Worm (Caenorhabditis elegans) whole organism, young adult: ENCODE data around the gene F58D12.1.

Experiments
- B0035.1 ChIP-seq: sonication (generic microtip); optimal IDR thresholded peaks from 2 replicates; lab custom pipeline; 2016; ENCODE audit warnings: missing genetic modification characterization, mild to moderate bottlenecking, missing compliant biosample characterization, missing genotype, missing genetic modification reagents
- B0261.1 ChIP-seq: sonication (generic microtip); optimal IDR thresholded peaks from 2 replicates; lab custom pipeline; 2016; ENCODE audit warnings: mild to moderate bottlenecking, missing genetic modification characterization, moderate library complexity, missing compliant biosample characterization
- F22D6.2 ChIP-seq: sonication (generic microtip); optimal IDR thresholded peaks from 2 replicates; lab custom pipeline; 2016; ENCODE audit warnings: mild to moderate bottlenecking, missing genetic modification characterization, missing compliant biosample characterization
- F37B4.10 ChIP-seq: fragments of 200-800 bp; sonication (Bioruptor generic); IDR thresholded peaks from 2 replicates; pipeline ENCODE4 v1.3.6; 2022; ENCODE audit warnings: missing genetic modification characterization, missing compliant biosample characterization
- F55B11.4 ChIP-seq: sonication (generic microtip); optimal IDR thresholded peaks from 2 replicates; lab custom pipeline; 2016; ENCODE audit warnings: missing compliant biosample characterization, missing genetic modification characterization, borderline replicate concordance; ENCODE audit not compliant: insufficient read depth
- F57A8.1 ChIP-seq: fragments of 200-800 bp; sonication (Bioruptor generic); optimal IDR thresholded peaks from 2 replicates; lab custom pipeline; 2018; ENCODE audit warnings: mild to moderate bottlenecking, missing genetic modification characterization, moderate library complexity, missing compliant biosample characterization
- K11D2.4 ChIP-seq: fragments of 200-800 bp; sonication (Bioruptor generic); IDR thresholded peaks from 2 replicates; pipeline ENCODE4 v1.3.6; 2022; ENCODE audit warnings: missing genetic modification reagents, missing genetic modification characterization, missing compliant biosample characterization
- T07F8.4 ChIP-seq: sonication (generic microtip); optimal IDR thresholded peaks from 2 replicates; lab custom pipeline; 2016; ENCODE audit warnings: mild to moderate bottlenecking, missing genetic modification characterization, moderate library complexity, missing compliant biosample characterization
- Y53G8AR.9 ChIP-seq: fragments of 200-800 bp; sonication (Bioruptor generic); conservative IDR thresholded peaks from 2 replicates; pipeline ENCODE4 v1.3.6; 2022; ENCODE audit warnings: missing genetic modification reagents, missing genetic modification characterization, missing compliant biosample characterization
- Y56A3A.18 ChIP-seq: fragments of 200-800 bp; sonication (Bioruptor generic); IDR thresholded peaks from 2 replicates; pipeline ENCODE4 v1.3.6; 2022; ENCODE audit warnings: missing genetic modification reagents, missing genetic modification characterization, missing compliant biosample characterization
- Y79H2A.3 ChIP-seq: fragments of 200-800 bp; sonication (Bioruptor generic); conservative IDR thresholded peaks from 2 replicates; pipeline ENCODE4 v1.3.6; 2022; ENCODE audit warnings: missing genetic modification reagents, missing genetic modification characterization, missing compliant biosample characterization
- aptf-2 ChIP-seq: fragments of 200-800 bp; sonication (Bioruptor generic); conservative IDR thresholded peaks from 2 replicates; pipeline ENCODE4 v1.3.6; 2022; ENCODE audit warnings: missing genetic modification reagents, missing genetic modification characterization, missing compliant biosample characterization
- aptf-3 ChIP-seq: fragments of 200-800 bp; sonication (Bioruptor generic); IDR thresholded peaks from 2 replicates; pipeline ENCODE4 v1.3.6; 2022; ENCODE audit warnings: missing genetic modification characterization, missing compliant biosample characterization
- attf-3 ChIP-seq: fragments of 200-800 bp; sonication (Bioruptor generic); conservative IDR thresholded peaks from 2 replicates; pipeline ENCODE4 v1.3.6; 2022; ENCODE audit warnings: missing genetic modification reagents, missing genetic modification characterization, missing compliant biosample characterization
- attf-5 ChIP-seq: fragments of 200-800 bp; sonication (Bioruptor generic); optimal IDR thresholded peaks from 2 replicates; lab custom pipeline; 2018; ENCODE audit warnings: mild to moderate bottlenecking, missing genetic modification characterization, missing compliant biosample characterization
- attf-6 ChIP-seq: fragments of 200-800 bp; sonication (Bioruptor generic); IDR thresholded peaks from 2 replicates; pipeline ENCODE4 v1.3.6; 2022; ENCODE audit warnings: missing genetic modification reagents, missing genetic modification characterization, missing compliant biosample characterization
- ccch-3 ChIP-seq: fragments of 200-800 bp; sonication (Bioruptor generic); optimal IDR thresholded peaks from 2 replicates; lab custom pipeline; 2018; ENCODE audit warnings: mild to moderate bottlenecking, missing genetic modification characterization, missing compliant biosample characterization
- ceh-27 ChIP-seq: fragments of 200-800 bp; sonication (Bioruptor generic); optimal IDR thresholded peaks from 2 replicates; lab custom pipeline; 2018; ENCODE audit warnings: mild to moderate bottlenecking, missing genetic modification characterization, moderate library complexity, missing compliant biosample characterization
- ceh-40 ChIP-seq: fragments of 200-800 bp; sonication (Bioruptor generic); IDR thresholded peaks from 2 replicates; pipeline ENCODE4 v1.3.6; 2022; ENCODE audit warnings: missing genetic modification characterization, missing compliant biosample characterization
- ceh-58 ChIP-seq: fragments of 200-800 bp; sonication (Bioruptor generic); IDR thresholded peaks from 2 replicates; pipeline ENCODE4 v1.3.6; 2022; ENCODE audit warnings: missing genetic modification characterization, missing compliant biosample characterization
- ceh-91 ChIP-seq: fragments of 200-800 bp; sonication (Bioruptor generic); IDR thresholded peaks from 2 replicates; pipeline ENCODE4 v1.3.6; 2022; ENCODE audit warnings: missing genetic modification reagents, missing genetic modification characterization, missing compliant biosample characterization
- chd-7 ChIP-seq: sonication (generic microtip); optimal IDR thresholded peaks from 2 replicates; lab custom pipeline; 2016; ENCODE audit warnings: mild to moderate bottlenecking, missing genetic modification characterization, moderate library complexity, missing compliant biosample characterization
- die-1 ChIP-seq: sonication (generic microtip); optimal IDR thresholded peaks from 2 replicates; lab custom pipeline; 2016; ENCODE audit warnings: missing genotype, mild to moderate bottlenecking, missing genetic modification characterization, missing compliant biosample characterization
- dpff-1 ChIP-seq: sonication (generic microtip); optimal IDR thresholded peaks from 2 replicates; lab custom pipeline; 2017; ENCODE audit warnings: mild to moderate bottlenecking, missing genetic modification characterization, missing compliant biosample characterization
- efl-1 ChIP-seq: fragments of 150-350 bp; optimal IDR thresholded peaks from 2 replicates; lab custom pipeline; 2014; ENCODE audit warnings: missing biosample characterization, missing genetic modification reagents, missing genetic modification characterization
- egl-18 ChIP-seq: fragments of 200-800 bp; sonication (Bioruptor generic); IDR thresholded peaks from 2 replicates; pipeline ENCODE4 v1.3.6; 2022; ENCODE audit warnings: missing genetic modification reagents, missing genetic modification characterization, missing compliant biosample characterization
- ekl-4 ChIP-seq: fragments of 200-800 bp; sonication (Bioruptor generic); IDR thresholded peaks from 2 replicates; pipeline ENCODE4 v1.3.6; 2022; ENCODE audit warnings: missing genetic modification reagents, missing genetic modification characterization, missing compliant biosample characterization
- let-607 ChIP-seq, 2 experiments: fragments of 200-800 bp in 1 of 2; sonication (Bioruptor generic) in 1 of 2; sonication (generic microtip) in 1 of 2; optimal IDR thresholded peaks; 2 replicates each; lab custom pipeline; 2016 to 2018; ENCODE audit warnings: mild to moderate bottlenecking in 2 of 2, missing compliant biosample characterization in 2 of 2, missing genetic modification characterization in 2 of 2, moderate library complexity in 2 of 2, missing genotype in 1 of 2
- madf-6 ChIP-seq: fragments of 200-800 bp; sonication (Bioruptor generic); IDR thresholded peaks from 2 replicates; pipeline ENCODE4 v1.3.6; 2022; ENCODE audit warnings: missing genetic modification reagents, missing genetic modification characterization, missing compliant biosample characterization
- madf-8 ChIP-seq: fragments of 200-800 bp; sonication (Bioruptor generic); conservative IDR thresholded peaks from 2 replicates; pipeline ENCODE4 v1.3.6; 2022; ENCODE audit warnings: missing genetic modification reagents, missing genetic modification characterization, missing compliant biosample characterization
- mcd-1 ChIP-seq: fragments of 200-800 bp; sonication (Bioruptor generic); IDR thresholded peaks from 2 replicates; pipeline ENCODE4 v1.3.6; 2022; ENCODE audit warnings: missing genetic modification reagents, missing genetic modification characterization, missing compliant biosample characterization
- mel-28 ChIP-seq: sonication (generic microtip); optimal IDR thresholded peaks from 2 replicates; lab custom pipeline; 2016; ENCODE audit warnings: borderline replicate concordance, mild to moderate bottlenecking, missing genetic modification characterization, missing compliant biosample characterization
- nfya-2 ChIP-seq: fragments of 200-800 bp; sonication (Bioruptor generic); IDR thresholded peaks from 2 replicates; pipeline ENCODE4 v1.3.6; 2022; ENCODE audit warnings: missing genetic modification reagents, missing genetic modification characterization, missing compliant biosample characterization
- nfyb-1 ChIP-seq: fragments of 200-800 bp; sonication (Bioruptor generic); IDR thresholded peaks from 2 replicates; pipeline ENCODE4 v1.3.6; 2022; ENCODE audit warnings: missing genetic modification reagents, missing genetic modification characterization, missing compliant biosample characterization
- nhr-80 ChIP-seq: sonication (generic microtip); optimal IDR thresholded peaks from 2 replicates; lab custom pipeline; 2016; ENCODE audit warnings: missing genetic modification characterization, missing compliant biosample characterization
- nhr-90 ChIP-seq: sonication (generic microtip); optimal IDR thresholded peaks from 2 replicates; lab custom pipeline; 2016; ENCODE audit warnings: missing genotype, mild to moderate bottlenecking, missing genetic modification characterization, missing compliant biosample characterization
- pbrm-1 ChIP-seq: fragments of 200-800 bp; sonication (Bioruptor generic); IDR thresholded peaks from 2 replicates; pipeline ENCODE4 v1.3.6; 2022; ENCODE audit warnings: missing genetic modification reagents, missing genetic modification characterization, missing compliant biosample characterization
- rcor-1 ChIP-seq: fragments of 200-800 bp; sonication (Bioruptor generic); IDR thresholded peaks from 2 replicates; pipeline ENCODE4 v1.3.6; 2022; ENCODE audit warnings: missing genetic modification reagents, missing genetic modification characterization, missing compliant biosample characterization
- rec-8 ChIP-seq, 2 experiments: sonication (generic microtip); optimal IDR thresholded peaks; 2 replicates each; lab custom pipeline; 2016; ENCODE audit warnings: mild to moderate bottlenecking in 2 of 2, missing genetic modification characterization in 2 of 2, missing genetic modification reagents in 2 of 2, missing genotype in 2 of 2, missing biosample characterization in 1 of 2, missing compliant biosample characterization in 1 of 2, moderate library complexity in 1 of 2
- snpc-3.4 ChIP-seq: sonication (generic microtip); optimal IDR thresholded peaks from 2 replicates; lab custom pipeline; 2017; ENCODE audit warnings: missing genetic modification characterization, mild to moderate bottlenecking, missing compliant biosample characterization, antibody characterized with exemption, moderate library complexity, missing genotype, missing genetic modification reagents
- snpc-4 ChIP-seq, 5 experiments: fragments of 150-350 bp in 1 of 5; sonication (generic microtip) in 4 of 5; optimal IDR thresholded peaks; 2 replicates each; lab custom pipeline; 2014 to 2018; ENCODE audit warnings: missing genetic modification characterization in 5 of 5, missing biosample characterization in 3 of 5, antibody characterized with exemption in 2 of 5, mild to moderate bottlenecking in 2 of 5, missing compliant biosample characterization in 2 of 5, missing genotype in 2 of 5, moderate library complexity in 2 of 5, missing genetic modification reagents in 1 of 5
- somi-1 ChIP-seq: fragments of 200-800 bp; sonication (Bioruptor generic); optimal IDR thresholded peaks from 2 replicates; lab custom pipeline; 2018; ENCODE audit warnings: mild to moderate bottlenecking, missing genetic modification characterization, missing compliant biosample characterization
- tbp1 ChIP-seq: fragments of 200-800 bp; sonication (Bioruptor generic); optimal IDR thresholded peaks from 2 replicates; lab custom pipeline; 2018; ENCODE audit warnings: mild to moderate bottlenecking, missing genetic modification characterization, missing compliant biosample characterization
- tlf-1 ChIP-seq: fragments of 200-800 bp; sonication (Bioruptor generic); optimal IDR thresholded peaks from 2 replicates; lab custom pipeline; 2018; ENCODE audit warnings: mild to moderate bottlenecking, missing genetic modification characterization, missing compliant biosample characterization
- zfh-2 ChIP-seq: fragments of 200-800 bp; sonication (Bioruptor generic); conservative IDR thresholded peaks from 2 replicates; pipeline ENCODE4 v1.3.6; 2022; ENCODE audit warnings: missing genetic modification reagents, missing genetic modification characterization, missing compliant biosample characterization
- ztf-18 ChIP-seq: sonication (generic microtip); optimal IDR thresholded peaks from 2 replicates; lab custom pipeline; 2016; ENCODE audit warnings: missing genotype, mild to moderate bottlenecking, missing genetic modification characterization, missing compliant biosample characterization
- ztf-25 ChIP-seq: fragments of 200-800 bp; sonication (Bioruptor generic); IDR thresholded peaks from 2 replicates; pipeline ENCODE4 v1.3.6; 2022; ENCODE audit warnings: missing genetic modification reagents, missing genetic modification characterization, missing compliant biosample characterization

Gene F58D12.1

ce11 chrV:14008353-14008859 is 41.0 kb upstream of the F58D12.1 start (continued):
- TF ChIP-seq ztf-25 (GFP tag; lab: Robert Waterston, UW): no peak
- TF ChIP-seq dpff-1: no peak
- no peak for TF ChIP-seq egl-18 (GFP tag; lab: Robert Waterston, UW)
- peak; percentile 63 for TF ChIP-seq madf-6 (GFP tag; lab: Robert Waterston, UW)
- TF ChIP-seq attf-6: peak; percentile 75; the same call in 1 of the 2 replicates
- no peak for TF ChIP-seq F37B4.10 (GFP tag; lab: Robert Waterston, UW)
- TF ChIP-seq ceh-58 (GFP tag; lab: Robert Waterston, UW): no peak
- no peak for TF ChIP-seq T07F8.4
- peak; percentile 17 for TF ChIP-seq nhr-90 (tag; lab: Kevin White, UChicago)
- no peak for TF ChIP-seq aptf-2
- TF ChIP-seq rec-8 (tag; optimal IDR thresholded peaks at IDR 0.05; lab: Kevin White, UChicago): no peak
- TF ChIP-seq nhr-80 (tag; lab: Kevin White, UChicago): peak; percentile 88
- TF ChIP-seq ceh-27 (GFP tag; lab: Kevin White, UChicago): no peak
- no peak for TF ChIP-seq Y79H2A.3 (GFP tag; lab: Robert Waterston, UW)
- TF ChIP-seq mcd-1: peak; percentile 42; the same call in 1 of the 2 replicates
- TF ChIP-seq attf-5 (GFP tag; lab: Kevin White, UChicago): peak; percentile 61
- peak; percentile 37 for TF ChIP-seq ztf-18 (tag; lab: Kevin White, UChicago)
- no peak for TF ChIP-seq attf-3 (GFP tag; lab: Robert Waterston, UW)
- TF ChIP-seq tbp1 (GFP tag; lab: Kevin White, UChicago): no peak
- TF ChIP-seq ceh-91 (GFP tag; lab: Robert Waterston, UW): no peak
- TF ChIP-seq let-607 (tag; optimal IDR thresholded peaks at IDR 0.05; lab: Kevin White, UChicago): peak; percentile 65 to 79
- no peak for TF ChIP-seq ceh-40 (GFP tag; lab: Robert Waterston, UW)
- no peak for TF ChIP-seq B0035.1
- peak; percentile 59; the same call in 1 of the 2 replicates for TF ChIP-seq pbrm-1
- TF ChIP-seq mel-28 (tag; lab: Kevin White, UChicago): no peak
- TF ChIP-seq aptf-3 (GFP tag; lab: Robert Waterston, UW): no peak
- TF ChIP-seq snpc-3.4 (tag; lab: Kevin White, UChicago): no peak
- peak; percentile 14 for TF ChIP-seq somi-1 (GFP tag; lab: Kevin White, UChicago)
- peak; percentile 62; the same call in 1 of the 2 replicates for TF ChIP-seq nfyb-1
- peak; percentile 40; the same call in 1 of the 2 replicates for TF ChIP-seq ekl-4
- TF ChIP-seq efl-1 (GFP tag; lab: Kevin White, UChicago): no peak
- TF ChIP-seq F57A8.1 (GFP tag; lab: Kevin White, UChicago): no peak
- no peak; the same call in 1 of the 2 replicates for TF ChIP-seq madf-8 (GFP tag; lab: Robert Waterston, UW)
- TF ChIP-seq B0261.1 (tag; lab: Kevin White, UChicago): no peak
- TF ChIP-seq nfya-2 (GFP tag; lab: Robert Waterston, UW): peak; percentile 76; the same call in 1 of the 2 replicates
- TF ChIP-seq K11D2.4 (GFP tag; lab: Robert Waterston, UW): no peak
- TF ChIP-seq snpc-4 (GFP tag; optimal IDR thresholded peaks at IDR 0.05; lab: Kevin White, UChicago): no peak
- TF ChIP-seq snpc-4 (tag; optimal IDR thresholded peaks at IDR 0.05; lab: Kevin White, UChicago): peak in 1 of 4 experiments; percentile 24
- TF ChIP-seq ccch-3 (GFP tag; lab: Kevin White, UChicago): no peak
- TF ChIP-seq tlf-1 (GFP tag; lab: Kevin White, UChicago): no peak
- TF ChIP-seq Y53G8AR.9: peak; percentile 61
- peak; percentile 65; the same call in 1 of the 2 replicates for TF ChIP-seq Y56A3A.18
- no peak for TF ChIP-seq F22D6.2 (tag; lab: Kevin White, UChicago)
- TF ChIP-seq zfh-2: no peak
- peak; percentile 30 for TF ChIP-seq die-1 (tag; lab: Kevin White, UChicago)
- no peak for TF ChIP-seq chd-7 (tag; lab: Kevin White, UChicago)
- peak; percentile 41 for TF ChIP-seq rcor-1 (GFP tag; lab: Robert Waterston, UW)
- TF ChIP-seq F55B11.4 (tag; lab: Kevin White, UChicago): no peak
